Worm (Caenorhabditis elegans) whole organism, L2 larva: Measurements from ENCODE around the gene C33A12.19.

Source experiments
- C34F6.9 ChIP-seq: fragments of 150-350 bp; optimal IDR thresholded peaks from 2 replicates; lab custom pipeline; 2014; ENCODE audit warnings: missing biosample characterization, missing genetic modification characterization
- F13H6.1 ChIP-seq: sonication (generic microtip); optimal IDR thresholded peaks from 2 replicates; lab custom pipeline; 2016; ENCODE audit warnings: missing genetic modification characterization, missing compliant biosample characterization
- R02D3.7 ChIP-seq: fragments of 150-350 bp; optimal IDR thresholded peaks from 2 replicates; lab custom pipeline; 2014; ENCODE audit warnings: missing biosample characterization, missing genetic modification characterization
- Y55F3AM.14 ChIP-seq: fragments of 200-800 bp; sonication (Bioruptor generic); optimal IDR thresholded peaks from 2 replicates; lab custom pipeline; 2018; ENCODE audit warnings: mild to moderate bottlenecking, missing genetic modification characterization, missing compliant biosample characterization
- ZK546.5 ChIP-seq: sonication (generic microtip); optimal IDR thresholded peaks from 2 replicates; lab custom pipeline; 2017; ENCODE audit warnings: missing biosample characterization, missing genetic modification characterization
- alr-1 ChIP-seq: fragments of 150-350 bp; optimal IDR thresholded peaks from 2 replicates; lab custom pipeline; 2014; ENCODE audit warnings: missing biosample characterization, missing genetic modification characterization
- aly-2 ChIP-seq: fragments of 150-350 bp; optimal IDR thresholded peaks from 2 replicates; lab custom pipeline; 2014; ENCODE audit warnings: missing biosample characterization, missing genetic modification characterization
- ama-1 ChIP-seq: fragments of 150-350 bp; optimal IDR thresholded peaks from 2 replicates; lab custom pipeline; 2018; ENCODE audit warnings: inconsistent platforms
- blmp-1 ChIP-seq: sonication (generic microtip); optimal IDR thresholded peaks from 2 replicates; lab custom pipeline; 2017; ENCODE audit warnings: missing genetic modification characterization, mild to moderate bottlenecking, missing compliant biosample characterization, antibody characterized with exemption, moderate library complexity; ENCODE audit not compliant: insufficient read depth
- ceh-16 ChIP-seq: fragments of 150-350 bp; optimal IDR thresholded peaks from 2 replicates; lab custom pipeline; 2014; ENCODE audit warnings: missing biosample characterization, missing genetic modification characterization
- ceh-82 ChIP-seq: fragments of 150-350 bp; optimal IDR thresholded peaks from 2 replicates; lab custom pipeline; 2014; ENCODE audit warnings: missing biosample characterization, missing genetic modification characterization
- crh-2 ChIP-seq: sonication (generic microtip); optimal IDR thresholded peaks from 2 replicates; lab custom pipeline; 2017; ENCODE audit warnings: missing biosample characterization, missing genetic modification characterization
- dmd-4 ChIP-seq: sonication (generic microtip); optimal IDR thresholded peaks from 2 replicates; lab custom pipeline; 2017; ENCODE audit warnings: missing biosample characterization, missing genetic modification characterization
- egl-27 ChIP-seq: sonication (generic microtip); optimal IDR thresholded peaks from 3 replicates; lab custom pipeline; 2017; ENCODE audit warnings: missing biosample characterization, missing genetic modification reagents, missing genetic modification characterization
- elt-1 ChIP-seq: fragments of 150-350 bp; optimal IDR thresholded peaks from 2 replicates; lab custom pipeline; 2014; ENCODE audit warnings: missing biosample characterization, missing genetic modification characterization
- elt-3 ChIP-seq: sonication (generic microtip); optimal IDR thresholded peaks from 2 replicates; lab custom pipeline; 2017; ENCODE audit warnings: missing biosample characterization, missing genetic modification characterization
- fos-1 ChIP-seq: fragments of 150-350 bp; optimal IDR thresholded peaks from 2 replicates; lab custom pipeline; 2014; ENCODE audit warnings: missing biosample characterization, missing genetic modification characterization
- gmeb-1 ChIP-seq: fragments of 150-350 bp; optimal IDR thresholded peaks from 2 replicates; lab custom pipeline; 2014; ENCODE audit warnings: missing biosample characterization, missing genetic modification characterization
- lin-11 ChIP-seq: fragments of 150-350 bp; sonication (generic microtip); optimal IDR thresholded peaks from 2 replicates; lab custom pipeline; 2014; ENCODE audit warnings: missing biosample characterization, missing genetic modification characterization, inconsistent platforms, mixed read lengths
- lin-13 ChIP-seq: fragments of 150-350 bp; optimal IDR thresholded peaks from 2 replicates; lab custom pipeline; 2014; ENCODE audit warnings: missing biosample characterization, missing genetic modification reagents, missing genetic modification characterization
- lin-39 ChIP-seq: fragments of 150-350 bp; optimal IDR thresholded peaks from 2 replicates; lab custom pipeline; 2014; ENCODE audit warnings: missing biosample characterization, missing genetic modification reagents, missing genetic modification characterization
- lsy-2 ChIP-seq, 2 experiments: fragments of 150-350 bp in 1 of 2; sonication (generic microtip) in 1 of 2; optimal IDR thresholded peaks; 2 replicates each; lab custom pipeline; 2014 to 2017; ENCODE audit warnings: missing biosample characterization in 2 of 2, missing genetic modification characterization in 2 of 2
- mab-5 ChIP-seq: fragments of 150-350 bp; optimal IDR thresholded peaks from 2 replicates; lab custom pipeline; 2014; ENCODE audit warnings: missing biosample characterization, missing genetic modification characterization
- mbf-1 ChIP-seq: sonication (generic microtip); optimal IDR thresholded peaks from 2 replicates; lab custom pipeline; 2017; ENCODE audit warnings: missing biosample characterization, missing genetic modification characterization
- mdl-1 ChIP-seq, 2 experiments: fragments of 150-350 bp in 1 of 2; sonication (generic microtip) in 1 of 2; optimal IDR thresholded peaks; 2 replicates each; lab custom pipeline; 2017; ENCODE audit warnings: missing biosample characterization in 2 of 2, missing genetic modification characterization in 2 of 2
- nhr-10 ChIP-seq: sonication (generic microtip); optimal IDR thresholded peaks from 2 replicates; lab custom pipeline; 2017; ENCODE audit warnings: missing biosample characterization, missing genetic modification characterization
- nhr-11 ChIP-seq: fragments of 150-350 bp; optimal IDR thresholded peaks from 2 replicates; lab custom pipeline; 2014; ENCODE audit warnings: missing biosample characterization, missing genetic modification characterization
- nhr-12 ChIP-seq: fragments of 150-350 bp; optimal IDR thresholded peaks from 2 replicates; lab custom pipeline; 2014; ENCODE audit warnings: missing biosample characterization, missing genetic modification characterization
- nhr-129 ChIP-seq: fragments of 150-350 bp; optimal IDR thresholded peaks from 2 replicates; lab custom pipeline; 2014; ENCODE audit warnings: missing biosample characterization, missing genetic modification characterization
- nhr-21 ChIP-seq: fragments of 150-350 bp; optimal IDR thresholded peaks from 2 replicates; lab custom pipeline; 2014; ENCODE audit warnings: missing biosample characterization, missing genetic modification characterization
- nhr-23 ChIP-seq: fragments of 150-350 bp; optimal IDR thresholded peaks from 2 replicates; lab custom pipeline; 2014; ENCODE audit warnings: missing biosample characterization, missing genetic modification reagents, missing genetic modification characterization
- nhr-237 ChIP-seq: fragments of 150-350 bp; optimal IDR thresholded peaks from 2 replicates; lab custom pipeline; 2014; ENCODE audit warnings: missing biosample characterization, missing genetic modification characterization
- nhr-25 ChIP-seq: fragments of 150-350 bp; sonication (generic microtip); optimal IDR thresholded peaks from 3 replicates; lab custom pipeline; 2014; ENCODE audit warnings: missing biosample characterization, missing genetic modification characterization
- nhr-6 ChIP-seq: fragments of 150-350 bp; optimal IDR thresholded peaks from 2 replicates; lab custom pipeline; 2014; ENCODE audit warnings: missing biosample characterization, missing genetic modification characterization
- nhr-77 ChIP-seq: fragments of 150-350 bp; optimal IDR thresholded peaks from 2 replicates; lab custom pipeline; 2014; ENCODE audit warnings: missing biosample characterization, missing genetic modification characterization
- peb-1 ChIP-seq: fragments of 150-350 bp; optimal IDR thresholded peaks from 2 replicates; lab custom pipeline; 2014; ENCODE audit warnings: missing biosample characterization, missing genetic modification characterization
- sem-4 ChIP-seq: fragments of 150-350 bp; optimal IDR thresholded peaks from 2 replicates; lab custom pipeline; 2014; ENCODE audit warnings: missing biosample characterization, missing genetic modification reagents, missing genetic modification characterization
- skn-1 ChIP-seq: sonication (generic microtip); optimal IDR thresholded peaks from 2 replicates; lab custom pipeline; 2017; ENCODE audit warnings: missing biosample characterization, missing genetic modification characterization
- sma-3 ChIP-seq: sonication (generic microtip); optimal IDR thresholded peaks from 2 replicates; lab custom pipeline; 2016; ENCODE audit warnings: missing genetic modification reagents, missing genetic modification characterization, missing compliant biosample characterization
- sma-9 ChIP-seq, 2 experiments: fragments of 150-350 bp in 1 of 2; sonication (generic microtip) in 1 of 2; optimal IDR thresholded peaks; 2 replicates each; lab custom pipeline; 2014 to 2016; ENCODE audit warnings: missing genetic modification characterization in 2 of 2, mild to moderate bottlenecking in 1 of 2, missing biosample characterization in 1 of 2, missing compliant biosample characterization in 1 of 2, missing genetic modification reagents in 1 of 2, moderate library complexity in 1 of 2
- snpc-4 ChIP-seq: fragments of 150-350 bp; optimal IDR thresholded peaks from 2 replicates; lab custom pipeline; 2014; ENCODE audit warnings: missing biosample characterization, missing genetic modification characterization
- unc-39 ChIP-seq: fragments of 150-350 bp; optimal IDR thresholded peaks from 2 replicates; lab custom pipeline; 2014; ENCODE audit warnings: missing biosample characterization, missing genetic modification characterization
- unc-55 ChIP-seq: fragments of 150-350 bp; sonication (generic microtip); optimal IDR thresholded peaks from 3 replicates; lab custom pipeline; 2014; ENCODE audit warnings: missing biosample characterization, missing genetic modification reagents, missing genetic modification characterization
- unc-62 ChIP-seq: fragments of 150-350 bp; optimal IDR thresholded peaks from 2 replicates; lab custom pipeline; 2014; ENCODE audit warnings: missing biosample characterization, missing genetic modification reagents, missing genetic modification characterization
- zag-1 ChIP-seq: fragments of 150-350 bp; optimal IDR thresholded peaks from 2 replicates; lab custom pipeline; 2014; ENCODE audit warnings: missing biosample characterization, missing genetic modification characterization
- ztf-1 ChIP-seq: fragments of 200-800 bp; sonication (Bioruptor generic); conservative IDR thresholded peaks from 2 replicates; pipeline ENCODE4 v1.3.6; 2022; ENCODE audit warnings: missing genetic modification characterization, missing compliant biosample characterization
- ztf-11 ChIP-seq: sonication (generic microtip); optimal IDR thresholded peaks from 2 replicates; lab custom pipeline; 2017; ENCODE audit warnings: missing biosample characterization, missing genetic modification characterization
- ztf-4 ChIP-seq: fragments of 150-350 bp; optimal IDR thresholded peaks from 2 replicates; lab custom pipeline; 2014; ENCODE audit warnings: missing biosample characterization, missing genetic modification characterization

C33A12.19 gene

ce11 chrIV:9534342-9534741, 17.5 kb downstream of the C33A12.19 start (continued):
- no peak for TF ChIP-seq lin-39 (tag; lab: Kevin White, UChicago)
- TF ChIP-seq lsy-2 (tag; optimal IDR thresholded peaks at IDR 0.05; lab: Kevin White, UChicago), result peak in 1 of 2 experiments; percentile 34
- no peak for TF ChIP-seq nhr-10
- peak; percentile 41 for TF ChIP-seq nhr-21
- peak; percentile 63 for TF ChIP-seq nhr-129 (tag; lab: Kevin White, UChicago)

ce11 chrIV:9535105-9535504, 18.3 kb downstream of the C33A12.19 start:
- TF ChIP-seq nhr-25, result peak; percentile 69
- TF ChIP-seq nhr-129 (tag; lab: Kevin White, UChicago), result peak; percentile 28
- TF ChIP-seq alr-1 (tag; lab: Kevin White, UChicago), result no peak
- no peak for TF ChIP-seq mbf-1 (tag; lab: Kevin White, UChicago)
- no peak for TF ChIP-seq mab-5
- TF ChIP-seq aly-2 (tag; lab: Kevin White, UChicago), result no peak
- no peak for TF ChIP-seq zag-1 (tag; lab: Kevin White, UChicago)
- TF ChIP-seq nhr-77, result no peak
- no peak for TF ChIP-seq Y55F3AM.14 (GFP tag; lab: Kevin White, UChicago)
- TF ChIP-seq R02D3.7, result no peak
- TF ChIP-seq nhr-21, result peak; percentile 70
- no peak for TF ChIP-seq nhr-23
- peak; percentile 76 for TF ChIP-seq sma-3 (GFP tag; lab: Kevin White, UChicago)
- TF ChIP-seq nhr-12 (tag; lab: Kevin White, UChicago), result no peak
- no peak for TF ChIP-seq egl-27 (tag; lab: Kevin White, UChicago)
- no peak for TF ChIP-seq elt-1 (tag; lab: Kevin White, UChicago)
- TF ChIP-seq ceh-82 (tag; lab: Kevin White, UChicago), result no peak
- no peak for TF ChIP-seq lin-39 (tag; lab: Kevin White, UChicago)
- no peak for TF ChIP-seq nhr-237 (tag; lab: Kevin White, UChicago)
- TF ChIP-seq ztf-4 (tag; lab: Kevin White, UChicago), result no peak
- no peak for TF ChIP-seq ztf-1 (GFP tag; lab: Robert Waterston, UW)
- TF ChIP-seq unc-55 (GFP tag; lab: Kevin White, UChicago), result no peak
- no peak for TF ChIP-seq ZK546.5
- TF ChIP-seq peb-1, result no peak
- no peak for TF ChIP-seq gmeb-1 (tag; lab: Kevin White, UChicago)
- TF ChIP-seq blmp-1 (tag; lab: Kevin White, UChicago), result peak; percentile 82
- TF ChIP-seq snpc-4, result no peak
- no peak for TF ChIP-seq nhr-11 (tag; lab: Kevin White, UChicago)
- peak; percentile 36 for TF ChIP-seq fos-1 (tag; lab: Kevin White, UChicago)
- TF ChIP-seq ama-1 (lab: Kevin White, UChicago), result no peak
- no peak for TF ChIP-seq F13H6.1
- no peak for TF ChIP-seq nhr-10
- no peak for TF ChIP-seq lin-11
- TF ChIP-seq dmd-4 (tag; lab: Kevin White, UChicago), result no peak
- TF ChIP-seq elt-3 (tag; lab: Kevin White, UChicago), result no peak
- TF ChIP-seq skn-1, result no peak
- no peak for TF ChIP-seq ceh-16 (tag; lab: Kevin White, UChicago)
- TF ChIP-seq unc-39 (tag; lab: Kevin White, UChicago), result no peak
- no peak for TF ChIP-seq nhr-6 (tag; lab: Kevin White, UChicago)
- no peak for TF ChIP-seq lin-13 (GFP tag; lab: Kevin White, UChicago)
- TF ChIP-seq sma-9 (GFP tag; optimal IDR thresholded peaks at IDR 0.05; lab: Kevin White, UChicago), result peak; percentile 72
- no peak for TF ChIP-seq sma-9 (tag; optimal IDR thresholded peaks at IDR 0.05; lab: Kevin White, UChicago)
- peak; percentile 33 for TF ChIP-seq crh-2 (tag; lab: Kevin White, UChicago)
- TF ChIP-seq mdl-1 (tag; optimal IDR thresholded peaks at IDR 0.05; lab: Kevin White, UChicago), result no peak
- TF ChIP-seq unc-62 (GFP tag; lab: Kevin White, UChicago), result no peak
- TF ChIP-seq ztf-11 (tag; lab: Kevin White, UChicago), result no peak
- TF ChIP-seq sem-4 (tag; lab: Kevin White, UChicago), result no peak
- TF ChIP-seq C34F6.9 (tag; lab: Kevin White, UChicago), result no peak
- TF ChIP-seq lsy-2 (tag; optimal IDR thresholded peaks at IDR 0.05; lab: Kevin White, UChicago), result no peak
